Worm (Caenorhabditis elegans): Measurements from ENCODE around the gene srj-52.
A peak's percentile ranks its signal among the peaks of the same experiment; 100 is the strongest.

srj-52 gene

DNA sequence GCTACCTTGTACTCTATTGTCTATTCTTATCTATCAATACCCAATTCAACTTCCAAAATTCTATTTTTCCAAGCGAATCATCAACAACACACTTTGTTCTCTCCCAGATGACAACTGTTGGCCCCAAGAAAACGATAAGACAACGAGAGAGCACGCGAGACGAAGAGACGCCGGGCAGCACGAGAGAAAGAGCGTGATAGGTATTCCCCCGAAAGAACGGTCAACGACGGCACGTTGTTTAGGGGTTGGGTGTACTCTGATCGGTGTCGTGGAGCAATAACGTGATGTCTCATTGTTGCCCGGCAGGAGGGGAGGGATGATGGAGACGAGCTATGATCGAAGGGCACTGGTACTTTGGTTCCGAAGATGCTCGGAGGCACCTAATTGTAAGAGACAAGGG, 35.5 kb upstream of the srj-52 start (continued):
- no peak for TF ChIP-seq unc-130 (GFP tag; optimal IDR thresholded peaks at IDR 0.05)
- no peak for TF ChIP-seq ceh-58 (GFP tag; IDR thresholded peaks at IDR 0.05)
- no peak for TF ChIP-seq Y67H2A.10 (GFP tag; conservative IDR thresholded peaks at IDR 0.05)
- TF ChIP-seq C17E4.6 (GFP tag; IDR thresholded peaks at IDR 0.05) = no peak
- peak; percentile 1 for TF ChIP-seq ama-1 (optimal IDR thresholded peaks at IDR 0.05)
- TF ChIP-seq ama-1 (GFP tag; optimal IDR thresholded peaks at IDR 0.05) = no peak
- no peak for TF ChIP-seq efl-1 (GFP tag; optimal IDR thresholded peaks at IDR 0.05)
- peak; percentile 73 for TF ChIP-seq lir-1 (GFP tag; conservative IDR thresholded peaks at IDR 0.05)
- peak; percentile 84 for TF ChIP-seq C06A6.2 (GFP tag; conservative IDR thresholded peaks at IDR 0.05)
- TF ChIP-seq snpc-1.1 (tag; optimal IDR thresholded peaks at IDR 0.05; ENCODE audit: insufficient read depth) = no peak
- peak; percentile 96 for TF ChIP-seq B0336.3 (GFP tag; IDR thresholded peaks at IDR 0.05)
- peak; percentile 73 for TF ChIP-seq mcd-1 (GFP tag; IDR thresholded peaks at IDR 0.05)
- no peak for TF ChIP-seq ceh-79 (tag; optimal IDR thresholded peaks at IDR 0.05)
- no peak for TF ChIP-seq sdz-38 (tag; optimal IDR thresholded peaks at IDR 0.05)
- peak; percentile 83 for TF ChIP-seq unc-62 (GFP tag; optimal IDR thresholded peaks at IDR 0.05)
- no peak for TF ChIP-seq ceh-40 (GFP tag; IDR thresholded peaks at IDR 0.05)
- TF ChIP-seq K11D2.4 (GFP tag; IDR thresholded peaks at IDR 0.05) = peak; percentile 84
- no peak for TF ChIP-seq bed-1 (GFP tag; IDR thresholded peaks at IDR 0.05)
- TF ChIP-seq lsy-27 (tag; optimal IDR thresholded peaks at IDR 0.05; ENCODE audit: borderline replicate concordance, insufficient read depth) = no peak
- no peak for TF ChIP-seq nhr-179 (tag; optimal IDR thresholded peaks at IDR 0.05)
- TF ChIP-seq hlh-12 (tag; optimal IDR thresholded peaks at IDR 0.05) = no peak
- TF ChIP-seq nhr-27 (tag; optimal IDR thresholded peaks at IDR 0.05) = no peak
- no peak for TF ChIP-seq snpc-3.4 (tag; optimal IDR thresholded peaks at IDR 0.05)
- no peak for TF ChIP-seq dpff-1 (tag; optimal IDR thresholded peaks at IDR 0.05)
- TF ChIP-seq hrde-1 (tag; optimal IDR thresholded peaks at IDR 0.05; ENCODE audit: borderline replicate concordance) = no peak
- TF ChIP-seq madf-8 (GFP tag; conservative IDR thresholded peaks at IDR 0.05) = no peak
- peak; percentile 89 for TF ChIP-seq nfyb-1 (GFP tag; IDR thresholded peaks at IDR 0.05)
- TF ChIP-seq F39B2.1 (GFP tag; IDR thresholded peaks at IDR 0.05) = no peak
- TF ChIP-seq somi-1 (GFP tag; optimal IDR thresholded peaks at IDR 0.05) = peak; percentile 89
- peak; percentile 76 for TF ChIP-seq F52B5.7 (tag; optimal IDR thresholded peaks at IDR 0.05)
- TF ChIP-seq nhr-90 (tag; optimal IDR thresholded peaks at IDR 0.05) = peak; percentile 79
- no peak for TF ChIP-seq nfya-2 (GFP tag; IDR thresholded peaks at IDR 0.05)
- no peak for TF ChIP-seq ztf-28 (GFP tag; IDR thresholded peaks at IDR 0.05)
- TF ChIP-seq F57A8.1 (GFP tag; optimal IDR thresholded peaks at IDR 0.05) = no peak
- no peak for TF ChIP-seq attf-3 (GFP tag; conservative IDR thresholded peaks at IDR 0.05)
- TF ChIP-seq B0019.2 (GFP tag; conservative IDR thresholded peaks at IDR 0.05) = no peak
- TF ChIP-seq akir-1 (GFP tag; optimal IDR thresholded peaks at IDR 0.05) = no peak
- no peak for TF ChIP-seq F33H1.4 (GFP tag; IDR thresholded peaks at IDR 0.05)
- TF ChIP-seq attf-6 (GFP tag; IDR thresholded peaks at IDR 0.05) = no peak
- no peak for TF ChIP-seq T07F8.4 (tag; optimal IDR thresholded peaks at IDR 0.05)
- TF ChIP-seq fkh-3 (tag; optimal IDR thresholded peaks at IDR 0.05) = no peak
- TF ChIP-seq dox-1 (GFP tag; IDR thresholded peaks at IDR 0.05) = peak; percentile 60; the same call in 1 of the 2 replicates
- TF ChIP-seq aptf-2 (GFP tag; conservative IDR thresholded peaks at IDR 0.05) = no peak
- TF ChIP-seq lsl-1 (GFP tag; optimal IDR thresholded peaks at IDR 0.05) = no peak
- peak; percentile 57 for TF ChIP-seq die-1 (tag; optimal IDR thresholded peaks at IDR 0.05)
- 0 out of 2 replicates have a peak, but pooled peaks have one; percentile 31 for TF ChIP-seq madf-6 (GFP tag; IDR thresholded peaks at IDR 0.05)
- TF ChIP-seq aptf-3 (GFP tag; IDR thresholded peaks at IDR 0.05) = no peak
- no peak for TF ChIP-seq snpc-1.3 (tag; optimal IDR thresholded peaks at IDR 0.05; ENCODE audit: insufficient read depth)
- peak; percentile 46; the same call in 1 of the 2 replicates for TF ChIP-seq Y56A3A.18 (GFP tag; IDR thresholded peaks at IDR 0.05)
- TF ChIP-seq pbrm-1 (GFP tag; IDR thresholded peaks at IDR 0.05) = peak; percentile 77

Measured in whole organism, young adult.